Worm (Caenorhabditis elegans): ENCODE measurements around the gene sdz-9.

ce11 chrII:2785787-2786186 lies 12.4 kb upstream of the sdz-9 start:
- no peak for TF ChIP-seq ceh-82 (tag; optimal IDR thresholded peaks at IDR 0.05)
- no peak for TF ChIP-seq F26F4.8 (GFP tag; conservative IDR thresholded peaks at IDR 0.05)
- TF ChIP-seq Y5F2A.4 (GFP tag; optimal IDR thresholded peaks at IDR 0.05), result no peak
- TF ChIP-seq nhr-77 (tag; optimal IDR thresholded peaks at IDR 0.05), result no peak
- no peak for TF ChIP-seq mep-1 (tag; optimal IDR thresholded peaks at IDR 0.05)
- no peak for TF ChIP-seq dpl-1 (GFP tag; optimal IDR thresholded peaks at IDR 0.05)
- no peak for TF ChIP-seq mdl-1 (tag; optimal IDR thresholded peaks at IDR 0.05)
- TF ChIP-seq snpc-4 (tag; optimal IDR thresholded peaks at IDR 0.05), result no peak

All from whole organism, L4 larva.